Worm (Caenorhabditis elegans) whole organism, mixed stage, embryonic: ENCODE results near the gene F14B8.4.

Experiments used
- M03D4.4 ChIP-seq: sonication (generic microtip); optimal IDR thresholded peaks from 2 replicates; lab custom pipeline; 2017; ENCODE audit warnings: mild to moderate bottlenecking, missing genetic modification characterization, missing compliant biosample characterization
- bed-3 ChIP-seq: fragments of 200-800 bp; sonication (Bioruptor generic); optimal IDR thresholded peaks from 3 replicates; lab custom pipeline; 2018; ENCODE audit warnings: mild to moderate bottlenecking, missing genetic modification characterization, moderate library complexity, missing compliant biosample characterization
- blmp-1 ChIP-seq: fragments of 150-350 bp; optimal IDR thresholded peaks from 2 replicates; lab custom pipeline; 2014; ENCODE audit warnings: missing biosample characterization, missing genetic modification characterization
- ceh-43 ChIP-seq: fragments of 200-800 bp; sonication (Bioruptor generic); optimal IDR thresholded peaks from 2 replicates; lab custom pipeline; 2018; ENCODE audit warnings: mild to moderate bottlenecking, missing genetic modification characterization, moderate library complexity, missing compliant biosample characterization
- ceh-83 ChIP-seq: fragments of 200-800 bp; sonication (Bioruptor generic); optimal IDR thresholded peaks from 2 replicates; lab custom pipeline; 2018; ENCODE audit warnings: mild to moderate bottlenecking, missing genetic modification characterization, missing compliant biosample characterization
- cnd-1 ChIP-seq: fragments of 200-800 bp; sonication (Bioruptor generic); optimal IDR thresholded peaks from 2 replicates; lab custom pipeline; 2018; ENCODE audit warnings: mild to moderate bottlenecking, missing genetic modification characterization, missing compliant biosample characterization
- drap-1 ChIP-seq: fragments of 200-800 bp; sonication (Bioruptor generic); optimal IDR thresholded peaks from 3 replicates; lab custom pipeline; 2018; ENCODE audit warnings: mild to moderate bottlenecking, missing genetic modification characterization, missing compliant biosample characterization
- elt-1 ChIP-seq: sonication (generic microtip); optimal IDR thresholded peaks from 2 replicates; lab custom pipeline; 2017; ENCODE audit warnings: missing genetic modification characterization, mild to moderate bottlenecking, missing compliant biosample characterization, antibody characterized with exemption, moderate library complexity, borderline replicate concordance; ENCODE audit not compliant: insufficient read depth
- elt-3 ChIP-seq: fragments of 150-350 bp; optimal IDR thresholded peaks from 2 replicates; lab custom pipeline; 2014; ENCODE audit warnings: missing biosample characterization, missing genetic modification characterization
- flh-1 ChIP-seq: fragments of 200-800 bp; sonication (Bioruptor generic); optimal IDR thresholded peaks from 2 replicates; lab custom pipeline; 2018; ENCODE audit warnings: mild to moderate bottlenecking, missing genetic modification characterization, moderate library complexity, missing compliant biosample characterization
- ham-2 ChIP-seq: fragments of 200-800 bp; sonication (Bioruptor generic); optimal IDR thresholded peaks from 2 replicates; lab custom pipeline; 2018; ENCODE audit warnings: mild to moderate bottlenecking, missing genetic modification characterization, missing compliant biosample characterization
- hlh-1 ChIP-seq: fragments of 150-350 bp; optimal IDR thresholded peaks from 2 replicates; lab custom pipeline; 2014; ENCODE audit warnings: missing biosample characterization, missing genetic modification reagents, missing genetic modification characterization
- lin-13 ChIP-seq: fragments of 150-350 bp; optimal IDR thresholded peaks from 2 replicates; lab custom pipeline; 2014; ENCODE audit warnings: missing biosample characterization, missing genetic modification characterization
- lsy-2 ChIP-seq: fragments of 150-350 bp; optimal IDR thresholded peaks from 2 replicates; lab custom pipeline; 2014; ENCODE audit warnings: missing biosample characterization, missing genetic modification characterization
- mab-5 ChIP-seq: fragments of 150-350 bp; optimal IDR thresholded peaks from 2 replicates; lab custom pipeline; 2014; ENCODE audit warnings: missing biosample characterization, missing genetic modification characterization
- mep-1 ChIP-seq: fragments of 150-350 bp; optimal IDR thresholded peaks from 2 replicates; lab custom pipeline; 2017; ENCODE audit warnings: missing biosample characterization, missing genetic modification reagents, missing genetic modification characterization, inconsistent platforms
- mls-2 ChIP-seq: sonication (generic microtip); optimal IDR thresholded peaks from 2 replicates; lab custom pipeline; 2016; ENCODE audit warnings: mild to moderate bottlenecking, missing genetic modification characterization, moderate library complexity, missing compliant biosample characterization
- nhr-2 ChIP-seq: fragments of 150-350 bp; optimal IDR thresholded peaks from 2 replicates; lab custom pipeline; 2014; ENCODE audit warnings: missing biosample characterization, missing genetic modification characterization
- nhr-28 ChIP-seq: fragments of 150-350 bp; optimal IDR thresholded peaks from 2 replicates; lab custom pipeline; 2014; ENCODE audit warnings: missing biosample characterization, missing genetic modification characterization
- nhr-76 ChIP-seq: sonication (generic microtip); optimal IDR thresholded peaks from 2 replicates; lab custom pipeline; 2017; ENCODE audit warnings: missing biosample characterization, missing genetic modification characterization
- pha-4 ChIP-seq: fragments of 150-350 bp; optimal IDR thresholded peaks from 2 replicates; lab custom pipeline; 2018; ENCODE audit warnings: missing biosample characterization, missing genetic modification reagents, missing genetic modification characterization
- sem-2 ChIP-seq: fragments of 200-800 bp; sonication (Bioruptor generic); optimal IDR thresholded peaks from 2 replicates; lab custom pipeline; 2018; ENCODE audit warnings: mild to moderate bottlenecking, missing genetic modification characterization, missing compliant biosample characterization
- snpc-4 ChIP-seq: fragments of 150-350 bp; optimal IDR thresholded peaks from 2 replicates; lab custom pipeline; 2014; ENCODE audit warnings: missing biosample characterization, missing genetic modification characterization
- sptf-1 ChIP-seq: sonication (generic microtip); optimal IDR thresholded peaks from 2 replicates; lab custom pipeline; 2017; ENCODE audit warnings: mild to moderate bottlenecking, missing genetic modification characterization, moderate library complexity, missing compliant biosample characterization
- tbx-8 ChIP-seq: fragments of 200-800 bp; sonication (Bioruptor generic); optimal IDR thresholded peaks from 2 replicates; lab custom pipeline; 2018; ENCODE audit warnings: mild to moderate bottlenecking, missing genetic modification characterization, moderate library complexity, missing compliant biosample characterization
- unc-120 ChIP-seq: sonication (generic microtip); optimal IDR thresholded peaks from 2 replicates; lab custom pipeline; 2017; ENCODE audit warnings: missing genetic modification characterization, missing compliant biosample characterization; ENCODE audit not compliant: poor library complexity, severe bottlenecking
- unc-39 ChIP-seq: fragments of 150-350 bp; optimal IDR thresholded peaks from 2 replicates; lab custom pipeline; 2014; ENCODE audit warnings: missing biosample characterization, missing genetic modification characterization
- unc-62 ChIP-seq: fragments of 150-350 bp; optimal IDR thresholded peaks from 2 replicates; lab custom pipeline; 2014; ENCODE audit warnings: missing biosample characterization, missing genetic modification reagents, missing genetic modification characterization
- zip-8 ChIP-seq: fragments of 150-350 bp; optimal IDR thresholded peaks from 2 replicates; lab custom pipeline; 2014; ENCODE audit warnings: missing biosample characterization, missing genetic modification characterization
- ztf-11 ChIP-seq: fragments of 150-350 bp; optimal IDR thresholded peaks from 2 replicates; lab custom pipeline; 2014; ENCODE audit warnings: missing biosample characterization, missing genetic modification characterization

The F14B8.4 gene

ce11 chrX:6924461-6924860, 24.7 kb upstream of the F14B8.4 start, which contains the start of gene otpl-3:
Gene otpl-3 (minus strand): TSS chrX:6924764.
- TF ChIP-seq mab-5 (tag; lab: Kevin White, UChicago) = no peak
- TF ChIP-seq mep-1 (tag; lab: Kevin White, UChicago) = no peak

- no peak for TF ChIP-seq unc-120 (tag; lab: Kevin White, UChicago)
- no peak for TF ChIP-seq nhr-28 (tag; lab: Kevin White, UChicago)
- no peak for TF ChIP-seq ham-2
- TF ChIP-seq elt-1 = no peak
- TF ChIP-seq ceh-83 (GFP tag; lab: Kevin White, UChicago) = no peak
- no peak for TF ChIP-seq unc-62 (GFP tag; lab: Kevin White, UChicago)
- TF ChIP-seq cnd-1 = no peak
- no peak for TF ChIP-seq mls-2 (tag; lab: Kevin White, UChicago)
- TF ChIP-seq mab-5 (tag; lab: Kevin White, UChicago) = no peak
- no peak for TF ChIP-seq pha-4
- TF ChIP-seq blmp-1 = no peak
- no peak for TF ChIP-seq snpc-4 (tag; lab: Kevin White, UChicago)
- no peak for TF ChIP-seq lin-13 (tag; lab: Kevin White, UChicago)
- no peak for TF ChIP-seq unc-39 (tag; lab: Kevin White, UChicago)
- no peak for TF ChIP-seq bed-3 (GFP tag; lab: Kevin White, UChicago)
Observed at ce11 chrX:6920132-6920531, 20.4 kb upstream of the F14B8.4 start.

ce11 chrX:6916150-6916549, 16.4 kb upstream of the F14B8.4 start:
- TF ChIP-seq nhr-2 (tag; lab: Kevin White, UChicago) (no peak), sem-2 (no peak)

ce11 chrX:6915279-6915678, 15.5 kb upstream of the F14B8.4 start:
- TF ChIP-seq hlh-1 (tag; lab: Kevin White, UChicago) (peak; percentile 95), nhr-28 (tag; lab: Kevin White, UChicago) (no peak), snpc-4 (tag; lab: Kevin White, UChicago) (no peak), drap-1 (GFP tag; lab: Kevin White, UChicago) (no peak), nhr-2 (tag; lab: Kevin White, UChicago) (peak; percentile 11), ceh-43 (GFP tag; lab: Kevin White, UChicago) (no peak), sptf-1 (no peak)

ce11 chrX:6913989-6914388, 14.2 kb upstream of the F14B8.4 start, which contains the start of gene nhx-4:
Gene nhx-4 (plus strand): TSS chrX:6914289.
- TF ChIP-seq M03D4.4 (tag; lab: Kevin White, UChicago) = no peak
- TF ChIP-seq unc-39 (tag; lab: Kevin White, UChicago) = no peak
- TF ChIP-seq flh-1 (GFP tag; lab: Kevin White, UChicago) = no peak
- no peak for TF ChIP-seq lsy-2 (tag; lab: Kevin White, UChicago)
- TF ChIP-seq sptf-1 = no peak
- TF ChIP-seq tbx-8 (GFP tag; lab: Kevin White, UChicago) = no peak
- no peak for TF ChIP-seq ceh-83 (GFP tag; lab: Kevin White, UChicago)
- no peak for TF ChIP-seq snpc-4 (tag; lab: Kevin White, UChicago)
- TF ChIP-seq ham-2 = no peak
- TF ChIP-seq drap-1 (GFP tag; lab: Kevin White, UChicago) = no peak
- TF ChIP-seq pha-4 = no peak
- no peak for TF ChIP-seq nhr-28 (tag; lab: Kevin White, UChicago)
- no peak for TF ChIP-seq lin-13 (tag; lab: Kevin White, UChicago)
- TF ChIP-seq zip-8 (tag; lab: Kevin White, UChicago) = no peak
- no peak for TF ChIP-seq ztf-11
- TF ChIP-seq unc-62 (GFP tag; lab: Kevin White, UChicago) = no peak
- TF ChIP-seq unc-120 (tag; lab: Kevin White, UChicago) = no peak

- TF ChIP-seq flh-1 (GFP tag; lab: Kevin White, UChicago) (no peak), elt-3 (tag; lab: Kevin White, UChicago) (no peak), bed-3 (GFP tag; lab: Kevin White, UChicago) (no peak), unc-120 (tag; lab: Kevin White, UChicago) (no peak), nhr-76 (tag; lab: Kevin White, UChicago) (no peak), ham-2 (no peak), drap-1 (GFP tag; lab: Kevin White, UChicago) (no peak)
Observed at ce11 chrX:6905581-6905980, 5.8 kb upstream of the F14B8.4 start.
